Worm (Caenorhabditis elegans) whole organism, late embryonic: ENCODE results near the gene fbxb-58.

Experiments
- C08G9.2 ChIP-seq: sonication (generic microtip); optimal IDR thresholded peaks from 2 replicates; lab custom pipeline; 2016; ENCODE audit warnings: mild to moderate bottlenecking, missing genetic modification characterization, moderate library complexity, missing compliant biosample characterization
- C38D4.7 ChIP-seq: fragments of 200-800 bp; sonication (Bioruptor generic); optimal IDR thresholded peaks from 2 replicates; lab custom pipeline; 2018; ENCODE audit warnings: mild to moderate bottlenecking, missing genetic modification characterization, moderate library complexity, missing compliant biosample characterization
- K02D7.2 ChIP-seq: sonication (generic microtip); optimal IDR thresholded peaks from 2 replicates; lab custom pipeline; 2017; ENCODE audit warnings: mild to moderate bottlenecking, missing genetic modification characterization, missing compliant biosample characterization
- K09A11.1 ChIP-seq: sonication (generic microtip); optimal IDR thresholded peaks from 2 replicates; lab custom pipeline; 2017; ENCODE audit warnings: antibody characterized with exemption, mild to moderate bottlenecking, missing genetic modification characterization, missing compliant biosample characterization; ENCODE audit not compliant: insufficient read depth
- ama-1 ChIP-seq: fragments of 150-350 bp; optimal IDR thresholded peaks from 2 replicates; lab custom pipeline; 2014
- ceh-14 ChIP-seq: sonication (generic microtip); optimal IDR thresholded peaks from 2 replicates; lab custom pipeline; 2016; ENCODE audit warnings: missing genotype, missing genetic modification characterization, missing compliant biosample characterization
- ceh-2 ChIP-seq: sonication (generic microtip); optimal IDR thresholded peaks from 2 replicates; lab custom pipeline; 2016; ENCODE audit warnings: missing genotype, missing genetic modification characterization, missing compliant biosample characterization
- ceh-22 ChIP-seq: sonication (generic microtip); optimal IDR thresholded peaks from 2 replicates; lab custom pipeline; 2017; ENCODE audit warnings: missing biosample characterization, missing genetic modification characterization
- ceh-31 ChIP-seq: sonication (generic microtip); optimal IDR thresholded peaks from 2 replicates; lab custom pipeline; 2016; ENCODE audit warnings: missing genetic modification characterization, missing compliant biosample characterization
- ceh-48 ChIP-seq: sonication (generic microtip); optimal IDR thresholded peaks from 2 replicates; lab custom pipeline; 2016; ENCODE audit warnings: missing genetic modification characterization, inconsistent platforms, missing compliant biosample characterization
- dmd-4 ChIP-seq: sonication (generic microtip); optimal IDR thresholded peaks from 2 replicates; lab custom pipeline; 2016; ENCODE audit warnings: borderline replicate concordance, missing genetic modification characterization, missing compliant biosample characterization
- elt-4 ChIP-seq: sonication (generic microtip); optimal IDR thresholded peaks from 2 replicates; lab custom pipeline; 2016; ENCODE audit warnings: missing genetic modification characterization, missing compliant biosample characterization
- fax-1 ChIP-seq: sonication (generic microtip); optimal IDR thresholded peaks from 2 replicates; lab custom pipeline; 2016; ENCODE audit warnings: missing genotype, missing genetic modification characterization, missing compliant biosample characterization
- fkh-10 ChIP-seq: fragments of 150-350 bp; optimal IDR thresholded peaks from 2 replicates; lab custom pipeline; 2014; ENCODE audit warnings: missing biosample characterization, missing genetic modification reagents, missing genetic modification characterization
- hlh-15 ChIP-seq: sonication (generic microtip); optimal IDR thresholded peaks from 2 replicates; lab custom pipeline; 2016; ENCODE audit warnings: missing genetic modification characterization, missing compliant biosample characterization
- hlh-30 ChIP-seq: sonication (generic microtip); optimal IDR thresholded peaks from 2 replicates; lab custom pipeline; 2017; ENCODE audit warnings: antibody characterized with exemption, missing genetic modification characterization, missing compliant biosample characterization; ENCODE audit not compliant: insufficient read depth
- hlh-6 ChIP-seq: sonication (generic microtip); optimal IDR thresholded peaks from 2 replicates; lab custom pipeline; 2016; ENCODE audit warnings: missing genotype, missing genetic modification characterization, missing compliant biosample characterization
- lim-6 ChIP-seq: sonication (generic microtip); optimal IDR thresholded peaks from 2 replicates; lab custom pipeline; 2016; ENCODE audit warnings: missing genetic modification characterization, missing compliant biosample characterization
- lin-11 ChIP-seq: fragments of 200-800 bp; sonication (Bioruptor generic); optimal IDR thresholded peaks from 2 replicates; lab custom pipeline; 2018; ENCODE audit warnings: mild to moderate bottlenecking, missing genetic modification characterization, missing compliant biosample characterization
- madf-2 ChIP-seq: sonication (generic microtip); optimal IDR thresholded peaks from 2 replicates; lab custom pipeline; 2017; ENCODE audit warnings: missing genetic modification characterization, missing compliant biosample characterization
- mec-3 ChIP-seq: sonication (generic microtip); optimal IDR thresholded peaks from 2 replicates; lab custom pipeline; 2016; ENCODE audit warnings: borderline replicate concordance, missing genetic modification characterization, missing compliant biosample characterization
- nfya-1 ChIP-seq: sonication (generic microtip); optimal IDR thresholded peaks from 2 replicates; lab custom pipeline; 2017; ENCODE audit warnings: missing genetic modification characterization, mild to moderate bottlenecking, missing compliant biosample characterization, antibody characterized with exemption, moderate library complexity
- pax-1 ChIP-seq: fragments of 150-350 bp; optimal IDR thresholded peaks from 2 replicates; lab custom pipeline; 2014; ENCODE audit warnings: missing biosample characterization, missing genetic modification characterization
- pha-2 ChIP-seq: sonication (generic microtip); optimal IDR thresholded peaks from 2 replicates; lab custom pipeline; 2017; ENCODE audit warnings: mild to moderate bottlenecking, missing genetic modification characterization, missing compliant biosample characterization
- pha-4 ChIP-seq: fragments of 150-350 bp; optimal IDR thresholded peaks from 2 replicates; lab custom pipeline; 2018; ENCODE audit warnings: missing biosample characterization, missing genetic modification reagents, missing genetic modification characterization
- pqm-1 ChIP-seq: sonication (generic microtip); optimal IDR thresholded peaks from 2 replicates; lab custom pipeline; 2016; ENCODE audit warnings: missing genetic modification characterization, missing compliant biosample characterization
- rnt-1 ChIP-seq: sonication (generic microtip); optimal IDR thresholded peaks from 2 replicates; lab custom pipeline; 2016; ENCODE audit warnings: missing genetic modification characterization, missing compliant biosample characterization
- sdc-2 ChIP-seq: sonication (generic microtip); optimal IDR thresholded peaks from 2 replicates; lab custom pipeline; 2016; ENCODE audit warnings: missing genotype, missing genetic modification characterization, missing compliant biosample characterization
- syd-9 ChIP-seq: sonication (generic microtip); optimal IDR thresholded peaks from 2 replicates; lab custom pipeline; 2016; ENCODE audit warnings: mild to moderate bottlenecking, missing genetic modification characterization, moderate library complexity, missing compliant biosample characterization
- tbx-2 ChIP-seq: sonication (generic microtip); optimal IDR thresholded peaks from 2 replicates; lab custom pipeline; 2016; ENCODE audit warnings: missing genetic modification characterization, missing compliant biosample characterization
- ttx-3 ChIP-seq: sonication (generic microtip); optimal IDR thresholded peaks from 2 replicates; lab custom pipeline; 2016; ENCODE audit warnings: missing genetic modification reagents, missing genetic modification characterization, missing compliant biosample characterization
- unc-42 ChIP-seq: sonication (generic microtip); optimal IDR thresholded peaks from 2 replicates; lab custom pipeline; 2016; ENCODE audit warnings: missing genotype, missing genetic modification characterization, missing compliant biosample characterization
- unc-55 ChIP-seq: sonication (generic microtip); optimal IDR thresholded peaks from 2 replicates; lab custom pipeline; 2017; ENCODE audit warnings: missing biosample characterization, missing genetic modification reagents, missing genetic modification characterization
- unc-86 ChIP-seq: sonication (generic microtip); optimal IDR thresholded peaks from 2 replicates; lab custom pipeline; 2016; ENCODE audit warnings: missing genetic modification characterization, missing compliant biosample characterization
- ztf-16 ChIP-seq: sonication (generic microtip); optimal IDR thresholded peaks from 2 replicates; lab custom pipeline; 2017; ENCODE audit warnings: missing genetic modification characterization, missing compliant biosample characterization

The fbxb-58 gene

ce11 chrX:1589962-1590361, 38.0 kb upstream of the fbxb-58 start:
- TF ChIP-seq ztf-16: no peak
- TF ChIP-seq rnt-1 (tag; lab: Kevin White, UChicago): no peak
- TF ChIP-seq tbx-2 (tag; lab: Kevin White, UChicago): no peak
- TF ChIP-seq mec-3 (tag; lab: Kevin White, UChicago): no peak
- TF ChIP-seq pqm-1: no peak
- TF ChIP-seq ceh-22 (tag; lab: Kevin White, UChicago): no peak
- TF ChIP-seq hlh-30 (tag; lab: Kevin White, UChicago): no peak
- TF ChIP-seq C08G9.2 (tag; lab: Kevin White, UChicago): no peak
- TF ChIP-seq fkh-10 (GFP tag; lab: Kevin White, UChicago): no peak
- TF ChIP-seq lin-11 (tag; lab: Kevin White, UChicago): no peak
- TF ChIP-seq unc-86 (tag; lab: Kevin White, UChicago): no peak
- no peak for TF ChIP-seq elt-4
- no peak for TF ChIP-seq ttx-3 (tag; lab: Kevin White, UChicago)
- TF ChIP-seq unc-55 (GFP tag; lab: Kevin White, UChicago): no peak
- TF ChIP-seq sdc-2: no peak
- no peak for TF ChIP-seq syd-9 (tag; lab: Kevin White, UChicago)
- TF ChIP-seq, all 69 proteins: peak for 0

- TF ChIP-seq lim-6 (tag; lab: Kevin White, UChicago) (no peak), K09A11.1 (tag; lab: Kevin White, UChicago) (no peak), mec-3 (tag; lab: Kevin White, UChicago) (no peak), nfya-1 (tag; lab: Kevin White, UChicago) (peak; percentile 90), dmd-4 (tag; lab: Kevin White, UChicago) (no peak), syd-9 (tag; lab: Kevin White, UChicago) (no peak), madf-2 (tag; lab: Kevin White, UChicago) (no peak), unc-42 (tag; lab: Kevin White, UChicago) (peak; percentile 51)
Observed at ce11 chrX:1598061-1598690, 29.8 kb upstream of the fbxb-58 start.

ce11 chrX:1599294-1599693, 28.6 kb upstream of the fbxb-58 start:
- TF ChIP-seq unc-42 (tag; lab: Kevin White, UChicago): peak; percentile 83
- TF ChIP-seq pax-1 (tag; lab: Kevin White, UChicago): no peak
- no peak for TF ChIP-seq fax-1 (tag; lab: Kevin White, UChicago)
- no peak for TF ChIP-seq ceh-2 (tag; lab: Kevin White, UChicago)

- TF ChIP-seq syd-9 (tag; lab: Kevin White, UChicago) (no peak), ceh-14 (tag; lab: Kevin White, UChicago) (peak; percentile 15), C38D4.7 (no peak), elt-4 (no peak), unc-42 (tag; lab: Kevin White, UChicago) (peak; percentile 68), hlh-15 (no peak), ama-1 (lab: Kevin White, UChicago) (no peak), pha-4 (no peak), pha-2 (no peak), rnt-1 (tag; lab: Kevin White, UChicago) (no peak), ceh-31 (tag; lab: Kevin White, UChicago) (peak; percentile 40), ceh-2 (tag; lab: Kevin White, UChicago) (no peak), pqm-1 (no peak)
Observed at ce11 chrX:1601563-1601962, 26.4 kb upstream of the fbxb-58 start.

ce11 chrX:1602548-1602947, 25.4 kb upstream of the fbxb-58 start:
- no peak for TF ChIP-seq lin-11 (tag; lab: Kevin White, UChicago)
- TF ChIP-seq K02D7.2 (tag; lab: Kevin White, UChicago): peak; percentile 8
- peak; percentile 57 for TF ChIP-seq hlh-6 (tag; lab: Kevin White, UChicago)
- no peak for TF ChIP-seq ceh-48 (tag; lab: Kevin White, UChicago)
- TF ChIP-seq, all 69 proteins: peak for 2
